Fruit fly (Drosophila melanogaster) whole organism, embryonic: ENCODE results near the gene vari.
A peak's percentile ranks its signal among the peaks of the same experiment; 100 is the strongest.

Experiments used
- Adf1 ChIP-seq: fragments of 200-800 bp; sonication (Bioruptor generic); IDR thresholded peaks from 2 replicates; pipeline ENCODE4 v1.3.6; 2022; ENCODE audit warnings: missing biosample characterization, missing genetic modification characterization
- Atf6 ChIP-seq: fragments of 200-800 bp; sonication (Bioruptor generic); IDR thresholded peaks from 2 replicates; pipeline ENCODE4 v1.3.6; 2022; ENCODE audit warnings: missing biosample characterization, missing genetic modification characterization
- Awh ChIP-seq: fragments of 200-800 bp; sonication (Bioruptor generic); IDR thresholded peaks from 2 replicates; pipeline ENCODE4, ENCODE4 v1.3.6; 2022; ENCODE audit warnings: missing biosample characterization, missing genetic modification characterization
- C15 ChIP-seq: fragments of 200-800 bp; sonication (Bioruptor generic); IDR thresholded peaks from 3 replicates; pipeline ENCODE4 v1.3.6; 2022; ENCODE audit warnings: missing biosample characterization, missing genetic modification characterization
- CG10543 ChIP-seq: fragments of 200-800 bp; sonication (Bioruptor generic); optimal IDR thresholded peaks from 3 replicates; lab custom pipeline; 2017; ENCODE audit warnings: missing biosample characterization, mild to moderate bottlenecking, missing genetic modification characterization, moderate library complexity
- CG10979 ChIP-seq: fragments of 200-800 bp; sonication (Bioruptor generic); optimal IDR thresholded peaks from 2 replicates; lab custom pipeline; 2018; ENCODE audit warnings: missing biosample characterization, mild to moderate bottlenecking, missing genetic modification characterization, moderate library complexity
- CG11398 ChIP-seq: fragments of 200-800 bp; sonication (Bioruptor generic); optimal IDR thresholded peaks from 2 replicates; lab custom pipeline; 2016; ENCODE audit warnings: missing biosample characterization, missing genetic modification characterization
- CG1233 ChIP-seq: fragments of 200-800 bp; sonication (Bioruptor generic); optimal IDR thresholded peaks from 4 replicates; lab custom pipeline; 2018; ENCODE audit warnings: missing biosample characterization, mild to moderate bottlenecking, missing genetic modification characterization
- CG14667 ChIP-seq: fragments of 200-800 bp; sonication (Bioruptor generic); IDR thresholded peaks from 2 replicates; pipeline ENCODE4 v1.3.6; 2022; ENCODE audit warnings: missing biosample characterization, missing genetic modification characterization
- CG14710 ChIP-seq: fragments of 200-800 bp; sonication (Bioruptor generic); optimal IDR thresholded peaks from 3 replicates; lab custom pipeline; 2019; ENCODE audit warnings: missing biosample characterization, mild to moderate bottlenecking, missing genetic modification characterization, moderate library complexity
- CG15011 ChIP-seq: fragments of 200-800 bp; sonication (Bioruptor generic); optimal IDR thresholded peaks from 3 replicates; lab custom pipeline; 2018; ENCODE audit warnings: missing biosample characterization, mild to moderate bottlenecking, missing genetic modification characterization
- CG15479 ChIP-seq: fragments of 200-800 bp; sonication (Bioruptor generic); optimal IDR thresholded peaks from 3 replicates; lab custom pipeline; 2019; ENCODE audit warnings: missing biosample characterization, mild to moderate bottlenecking, missing genetic modification characterization, moderate library complexity
- CG15601 ChIP-seq: fragments of 200-800 bp; sonication (Bioruptor generic); optimal IDR thresholded peaks from 3 replicates; lab custom pipeline; 2019; ENCODE audit warnings: missing biosample characterization, mild to moderate bottlenecking, missing genetic modification characterization, moderate library complexity
- CG16815 ChIP-seq: fragments of 200-800 bp; sonication (Bioruptor generic); optimal IDR thresholded peaks from 3 replicates; lab custom pipeline; 2017; ENCODE audit warnings: missing biosample characterization, mild to moderate bottlenecking, missing genetic modification characterization
- CG18011 ChIP-seq: fragments of 200-800 bp; sonication (Bioruptor generic); optimal IDR thresholded peaks from 2 replicates; lab custom pipeline; 2017; ENCODE audit warnings: missing biosample characterization, missing genetic modification characterization, mild to moderate bottlenecking, moderate library complexity, missing genotype
- CG18764 ChIP-seq: fragments of 200-800 bp; sonication (Bioruptor generic); optimal IDR thresholded peaks from 3 replicates; lab custom pipeline; 2016; ENCODE audit warnings: missing biosample characterization, missing genetic modification characterization
- CG2202 ChIP-seq: fragments of 200-800 bp; sonication (Bioruptor generic); optimal IDR thresholded peaks from 2 replicates; lab custom pipeline; 2018; ENCODE audit warnings: missing biosample characterization, mild to moderate bottlenecking, missing genetic modification characterization
- CG4424 ChIP-seq: fragments of 200-800 bp; sonication (Bioruptor generic); optimal IDR thresholded peaks from 3 replicates; lab custom pipeline; 2016; ENCODE audit warnings: missing biosample characterization, missing genetic modification characterization
- CG5953 ChIP-seq: fragments of 200-800 bp; sonication (Bioruptor generic); IDR thresholded peaks from 2 replicates; pipeline ENCODE4 v1.3.6; 2022; ENCODE audit warnings: missing biosample characterization, missing genetic modification characterization
- CG8924 ChIP-seq: fragments of 200-800 bp; optimal IDR thresholded peaks from 3 replicates; lab custom pipeline; 2019; ENCODE audit warnings: missing biosample characterization, mild to moderate bottlenecking, missing genetic modification characterization, moderate library complexity
- CTCF ChIP-seq: fragments of 200-800 bp; sonication (Bioruptor generic); optimal IDR thresholded peaks from 2 replicates; lab custom pipeline; 2017; ENCODE audit warnings: missing biosample characterization, mild to moderate bottlenecking, missing genetic modification characterization, moderate library complexity
- Chrac-16 ChIP-seq: fragments of 200-800 bp; sonication (Bioruptor generic); optimal IDR thresholded peaks from 3 replicates; lab custom pipeline; 2016; ENCODE audit warnings: missing biosample characterization, missing genetic modification characterization
- CrebB ChIP-seq: fragments of 200-800 bp; sonication (Bioruptor generic); optimal IDR thresholded peaks from 3 replicates; lab custom pipeline; 2018; ENCODE audit warnings: missing biosample characterization, mild to moderate bottlenecking, missing genetic modification characterization
- Dad ChIP-seq: fragments of 200-800 bp; sonication (Bioruptor generic); optimal IDR thresholded peaks from 3 replicates; lab custom pipeline; 2016; ENCODE audit warnings: missing biosample characterization, missing genetic modification characterization
- Deaf1 ChIP-seq: fragments of 200-800 bp; optimal IDR thresholded peaks from 3 replicates; lab custom pipeline; 2019; ENCODE audit warnings: missing biosample characterization, mild to moderate bottlenecking, missing genetic modification characterization, moderate library complexity
- Dll ChIP-seq: fragments of 200-800 bp; sonication (Bioruptor generic); IDR thresholded peaks from 4 replicates; pipeline ENCODE4 v1.3.6; 2022; ENCODE audit warnings: missing biosample characterization, missing genetic modification characterization; ENCODE audit not compliant: partially characterized antibody
- Fer1 ChIP-seq: fragments of 200-800 bp; sonication (Bioruptor generic); optimal IDR thresholded peaks from 2 replicates; lab custom pipeline; 2017; ENCODE audit warnings: missing biosample characterization, mild to moderate bottlenecking, missing genetic modification characterization
- HLH4C ChIP-seq: fragments of 200-800 bp; sonication (Bioruptor generic); IDR thresholded peaks from 3 replicates; pipeline ENCODE4 v1.3.6; 2022; ENCODE audit warnings: missing biosample characterization, missing genetic modification characterization; ENCODE audit not compliant: partially characterized antibody
- Hsf ChIP-seq: fragments of 200-800 bp; sonication (Bioruptor generic); optimal IDR thresholded peaks from 3 replicates; lab custom pipeline; 2016; ENCODE audit warnings: missing biosample characterization, missing genetic modification characterization
- MTF-1 ChIP-seq: fragments of 200-800 bp; sonication (Bioruptor generic); optimal IDR thresholded peaks from 2 replicates; lab custom pipeline; 2018; ENCODE audit warnings: missing biosample characterization, mild to moderate bottlenecking, missing genetic modification characterization, borderline replicate concordance
- Max ChIP-seq: fragments of 200-800 bp; sonication (Bioruptor generic); optimal IDR thresholded peaks from 2 replicates; lab custom pipeline; 2016; ENCODE audit warnings: missing biosample characterization, mild to moderate bottlenecking, missing genetic modification characterization
- NC2α ChIP-seq: fragments of 200-800 bp; sonication (Bioruptor generic); optimal IDR thresholded peaks from 2 replicates; lab custom pipeline; 2016; ENCODE audit warnings: missing biosample characterization, missing genetic modification characterization
- Ptx1 ChIP-seq: fragments of 200-800 bp; sonication (Bioruptor generic); IDR thresholded peaks from 2 replicates; pipeline ENCODE4 v1.3.6; 2022; ENCODE audit warnings: missing biosample characterization, missing genetic modification characterization
- Sry-β ChIP-seq: fragments of 200-800 bp; sonication (Bioruptor generic); optimal IDR thresholded peaks from 2 replicates; lab custom pipeline; 2018; ENCODE audit warnings: missing biosample characterization, mild to moderate bottlenecking, missing genetic modification characterization, moderate library complexity
- Sry-δ ChIP-seq: fragments of 200-800 bp; sonication (Bioruptor generic); optimal IDR thresholded peaks from 2 replicates; lab custom pipeline; 2016; ENCODE audit warnings: missing biosample characterization, missing genetic modification characterization
- Ssrp ChIP-seq: fragments of 200-800 bp; sonication (Bioruptor generic); optimal IDR thresholded peaks from 2 replicates; lab custom pipeline; 2018; ENCODE audit warnings: missing biosample characterization, mild to moderate bottlenecking, missing genetic modification characterization, moderate library complexity
- Stat92E ChIP-seq, 3 experiments: fragments of >200 bp in 2 of 3; fragments of 200-800 bp in 1 of 3; sonication (Bioruptor generic) in 1 of 3; optimal IDR thresholded peaks; 2 replicates each; lab custom pipeline; 2017 to 2019; ENCODE audit warnings: missing biosample characterization in 3 of 3, missing genetic modification characterization in 3 of 3, mild to moderate bottlenecking in 1 of 3, moderate library complexity in 1 of 3
- ase ChIP-seq: fragments of 200-800 bp; sonication (Bioruptor generic); IDR thresholded peaks from 3 replicates; pipeline ENCODE4 v1.3.6; 2022; ENCODE audit warnings: missing biosample characterization, missing genetic modification characterization
- ci ChIP-seq: fragments of 200-800 bp; sonication (Bioruptor generic); IDR thresholded peaks from 3 replicates; pipeline ENCODE4 v1.3.6; 2022; ENCODE audit warnings: missing biosample characterization, missing genetic modification characterization
- crp ChIP-seq, 2 experiments: fragments of 200-800 bp; sonication (Bioruptor generic); optimal IDR thresholded peaks; 2 replicates in 1 of 2; 3 replicates in 1 of 2; lab custom pipeline; 2017; ENCODE audit warnings: missing biosample characterization in 2 of 2, missing genetic modification characterization in 2 of 2, mild to moderate bottlenecking in 1 of 2, moderate library complexity in 1 of 2
- cwo ChIP-seq: fragments of 200-800 bp; sonication (Bioruptor generic); optimal IDR thresholded peaks from 3 replicates; lab custom pipeline; 2017; ENCODE audit warnings: missing biosample characterization, missing genetic modification characterization, mild to moderate bottlenecking, moderate library complexity, missing genetic modification reagents
- gcm2 ChIP-seq: fragments of 200-800 bp; sonication (Bioruptor generic); optimal IDR thresholded peaks from 2 replicates; lab custom pipeline; 2016; ENCODE audit warnings: missing biosample characterization, missing genetic modification characterization
- gsb ChIP-seq: fragments of 200-800 bp; sonication (Bioruptor generic); IDR thresholded peaks from 2 replicates; pipeline ENCODE4 v1.3.6; 2022; ENCODE audit warnings: missing biosample characterization, missing genetic modification characterization
- jigr1 ChIP-seq: fragments of 200-800 bp; sonication (Bioruptor generic); IDR thresholded peaks from 3 replicates; pipeline ENCODE4 v1.3.6; 2022; ENCODE audit warnings: missing biosample characterization, missing genetic modification characterization
- jumu ChIP-seq: fragments of 200-800 bp; sonication (Bioruptor generic); optimal IDR thresholded peaks from 3 replicates; lab custom pipeline; 2016; ENCODE audit warnings: missing biosample characterization, missing genetic modification characterization
- kni ChIP-seq: fragments of 200-800 bp; sonication (Bioruptor generic); optimal IDR thresholded peaks from 3 replicates; lab custom pipeline; 2017; ENCODE audit warnings: mild to moderate bottlenecking, missing biosample characterization, missing genetic modification reagents, missing genetic modification characterization
- org-1 ChIP-seq: fragments of 200-800 bp; sonication (Bioruptor generic); optimal IDR thresholded peaks from 2 replicates; lab custom pipeline; 2017; ENCODE audit warnings: missing biosample characterization, missing genetic modification characterization
- peb ChIP-seq: fragments of 200-800 bp; sonication (Bioruptor generic); IDR thresholded peaks from 2 replicates; pipeline ENCODE4 v1.3.6; 2022; ENCODE audit warnings: missing biosample characterization, missing genetic modification characterization
- repo ChIP-seq: fragments of 200-800 bp; sonication (Bioruptor generic); optimal IDR thresholded peaks from 2 replicates; lab custom pipeline; 2016; ENCODE audit warnings: missing biosample characterization, missing genetic modification characterization
- sug ChIP-seq: fragments of 200-800 bp; optimal IDR thresholded peaks from 2 replicates; lab custom pipeline; 2019; ENCODE audit warnings: missing biosample characterization, mild to moderate bottlenecking, missing genetic modification characterization, moderate library complexity
- zfh1 ChIP-seq: fragments of 200-800 bp; sonication (Bioruptor generic); IDR thresholded peaks from 3 replicates; pipeline ENCODE4 v1.3.6; 2022; ENCODE audit warnings: missing biosample characterization, missing genetic modification characterization

The vari gene

DNA sequence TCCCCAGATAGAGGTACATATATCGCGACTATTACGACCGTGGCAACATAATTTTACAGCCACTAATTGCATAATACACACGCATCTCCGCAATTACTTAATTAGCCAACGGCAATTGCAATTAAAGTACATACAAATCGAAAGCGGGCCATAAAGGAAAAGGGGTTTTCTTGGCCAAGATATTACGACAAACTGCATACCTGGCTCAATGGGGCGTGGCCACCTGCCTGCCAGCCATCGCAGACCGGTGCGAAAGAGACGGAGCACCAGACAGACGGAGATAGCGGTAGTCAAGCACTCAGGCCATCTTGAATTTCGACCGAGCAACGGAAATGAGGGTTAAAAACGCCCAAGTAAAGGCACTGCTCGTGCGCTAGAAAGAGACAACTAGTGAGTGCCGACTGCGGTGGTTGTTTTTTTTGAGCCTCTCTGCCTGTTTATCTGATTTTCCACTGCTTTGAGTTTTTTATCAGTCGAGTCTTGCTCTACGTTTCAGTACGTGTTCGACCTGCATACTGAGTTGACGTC is 26.5 kb downstream of the vari start, which contains the start of gene cad (continued):
- TF ChIP-seq CG16815 (GFP tag; lab: Kevin White, UChicago) (no peak), repo (GFP tag; lab: Kevin White, UChicago) (no peak), ci (GFP tag; lab: Robert Waterston, UW) (peak; percentile 89), CG1233 (no peak), Max (GFP tag; lab: Kevin White, UChicago) (no peak), org-1 (GFP tag; lab: Kevin White, UChicago) (no peak), gsb (GFP tag; lab: Robert Waterston, UW) (no peak), Awh (no peak), CG4424 (GFP tag; lab: Kevin White, UChicago) (no peak), Hsf (GFP tag; lab: Kevin White, UChicago) (no peak), CG2202 (tag; lab: Kevin White, UChicago) (peak; percentile 6), jumu (no peak), CG14667 (GFP tag; lab: Robert Waterston, UW) (no peak), CG14710 (tag; lab: Kevin White, UChicago) (peak; percentile 9), C15 (GFP tag; lab: Robert Waterston, UW) (no peak), cwo (GFP tag; lab: Kevin White, UChicago) (no peak), Atf6 (GFP tag; lab: Robert Waterston, UW) (peak; percentile 51; the same call in 1 of the 2 replicates), jigr1 (GFP tag; lab: Robert Waterston, UW) (no peak), ase (GFP tag; lab: Robert Waterston, UW) (no peak), Deaf1 (tag; lab: Kevin White, UChicago) (peak; percentile 56), Dll (GFP tag; lab: Robert Waterston, UW) (no peak), zfh1 (GFP tag; lab: Robert Waterston, UW) (0 out of 3 replicates have a peak, but pooled peaks have one; percentile 24), CG10543 (GFP tag; lab: Kevin White, UChicago) (peak; percentile 57), CG18764 (GFP tag; lab: Kevin White, UChicago) (no peak), Ssrp (tag; lab: Kevin White, UChicago) (no peak), NC2α (GFP tag; lab: Kevin White, UChicago) (no peak), Dad (GFP tag; lab: Kevin White, UChicago) (no peak), gcm2 (no peak), kni (GFP tag; lab: Kevin White, UChicago) (no peak), crp (GFP tag; optimal IDR thresholded peaks at IDR 0.05; lab: Kevin White, UChicago) (no peak), HLH4C (0 out of 3 replicates have a peak, but pooled peaks have one; percentile 32), CrebB (tag; lab: Kevin White, UChicago) (peak; percentile 43), MTF-1 (GFP tag; lab: Kevin White, UChicago) (peak; percentile 44), Chrac-16 (GFP tag; lab: Kevin White, UChicago) (no peak), CG15601 (tag; lab: Kevin White, UChicago) (no peak), CG10979 (tag; lab: Kevin White, UChicago) (peak; percentile 29), Fer1 (GFP tag; lab: Kevin White, UChicago) (no peak), CG5953 (GFP tag; lab: Robert Waterston, UW) (0 out of 2 replicates have a peak, but pooled peaks have one; percentile 26), CTCF (no peak), CG15479 (peak; percentile 30), CG18011 (GFP tag; lab: Kevin White, UChicago) (no peak), CG15011 (GFP tag; lab: Kevin White, UChicago) (no peak), Sry-β (GFP tag; lab: Kevin White, UChicago) (no peak), Sry-δ (no peak), Stat92E (GFP tag; optimal IDR thresholded peaks at IDR 0.05; lab: Kevin White, UChicago) (no peak), peb (GFP tag; lab: Robert Waterston, UW) (no peak), sug (peak; percentile 25), CG11398 (GFP tag; lab: Kevin White, UChicago) (no peak), Adf1 (GFP tag; lab: Robert Waterston, UW) (peak; percentile 81), CG8924 (tag; lab: Kevin White, UChicago) (no peak), Ptx1 (GFP tag; lab: Robert Waterston, UW) (no peak)
